Fruit fly (Drosophila melanogaster) whole organism, embryonic: ENCODE results near the gene CG43407.
A peak's percentile ranks its signal among the peaks of the same experiment; 100 is the strongest.

Experiments used
- CG10267 ChIP-seq: fragments of 200-800 bp; sonication (Bioruptor generic); optimal IDR thresholded peaks from 2 replicates; lab custom pipeline; 2018; ENCODE audit warnings: missing biosample characterization, mild to moderate bottlenecking, missing genetic modification characterization, moderate library complexity
- CG10274 ChIP-seq: fragments of 200-800 bp; sonication (Bioruptor generic); optimal IDR thresholded peaks from 3 replicates; lab custom pipeline; 2017; ENCODE audit warnings: missing biosample characterization, mild to moderate bottlenecking, missing genetic modification characterization
- CG10462 ChIP-seq: fragments of 200-800 bp; sonication (Bioruptor generic); optimal IDR thresholded peaks from 2 replicates; lab custom pipeline; 2016; ENCODE audit warnings: missing biosample characterization, missing genetic modification characterization
- CG12071 ChIP-seq: fragments of 200-800 bp; sonication (Bioruptor generic); optimal IDR thresholded peaks from 3 replicates; lab custom pipeline; 2018; ENCODE audit warnings: missing biosample characterization, mild to moderate bottlenecking, missing genetic modification characterization
- CG1233 ChIP-seq: fragments of 200-800 bp; sonication (Bioruptor generic); optimal IDR thresholded peaks from 4 replicates; lab custom pipeline; 2018; ENCODE audit warnings: missing biosample characterization, mild to moderate bottlenecking, missing genetic modification characterization
- CG14710 ChIP-seq: fragments of 200-800 bp; sonication (Bioruptor generic); optimal IDR thresholded peaks from 3 replicates; lab custom pipeline; 2019; ENCODE audit warnings: missing biosample characterization, mild to moderate bottlenecking, missing genetic modification characterization, moderate library complexity
- CG15514 ChIP-seq: fragments of 200-800 bp; sonication (Bioruptor generic); optimal IDR thresholded peaks from 3 replicates; lab custom pipeline; 2017; ENCODE audit warnings: missing biosample characterization, missing genetic modification characterization, mild to moderate bottlenecking, moderate library complexity, missing genetic modification reagents
- CG17568 ChIP-seq: fragments of 200-800 bp; sonication (Bioruptor generic); optimal IDR thresholded peaks from 2 replicates; lab custom pipeline; 2018; ENCODE audit warnings: missing biosample characterization, mild to moderate bottlenecking, missing genetic modification characterization, moderate library complexity
- CG2199 ChIP-seq: fragments of 200-800 bp; sonication (Bioruptor generic); IDR thresholded peaks from 3 replicates; pipeline ENCODE4 v1.3.6; 2022; ENCODE audit warnings: missing biosample characterization, missing genetic modification characterization
- CG33557 ChIP-seq: fragments of 200-800 bp; sonication (Bioruptor generic); optimal IDR thresholded peaks from 2 replicates; lab custom pipeline; 2019; ENCODE audit warnings: missing biosample characterization, mild to moderate bottlenecking, missing genetic modification characterization, moderate library complexity
- CG34422 ChIP-seq: fragments of 200-800 bp; sonication (Bioruptor generic); IDR thresholded peaks from 3 replicates; pipeline ENCODE4 v1.3.6; 2022; ENCODE audit warnings: missing biosample characterization, missing genetic modification characterization
- CG4617 ChIP-seq: fragments of 200-800 bp; sonication (Bioruptor generic); optimal IDR thresholded peaks from 3 replicates; lab custom pipeline; 2016; ENCODE audit warnings: missing biosample characterization, missing genetic modification characterization, borderline replicate concordance
- CG4707 ChIP-seq: fragments of 200-800 bp; sonication (Bioruptor generic); optimal IDR thresholded peaks from 2 replicates; lab custom pipeline; 2018; ENCODE audit warnings: missing biosample characterization, mild to moderate bottlenecking, missing genetic modification characterization, moderate library complexity
- CG5953 ChIP-seq: fragments of 200-800 bp; sonication (Bioruptor generic); IDR thresholded peaks from 2 replicates; pipeline ENCODE4 v1.3.6; 2022; ENCODE audit warnings: missing biosample characterization, missing genetic modification characterization
- CG6791 ChIP-seq: fragments of 200-800 bp; sonication (Bioruptor generic); IDR thresholded peaks from 3 replicates; pipeline ENCODE4 v1.3.6; 2022; ENCODE audit warnings: missing biosample characterization, missing genetic modification characterization; ENCODE audit not compliant: partially characterized antibody
- CG6854 ChIP-seq: fragments of 200-800 bp; sonication (Bioruptor generic); optimal IDR thresholded peaks from 3 replicates; lab custom pipeline; 2017; ENCODE audit warnings: missing biosample characterization, mild to moderate bottlenecking, missing genetic modification characterization
- CG7357 ChIP-seq: fragments of 200-800 bp; sonication (Bioruptor generic); IDR thresholded peaks from 3 replicates; pipeline ENCODE4 v1.3.6; 2022; ENCODE audit warnings: missing biosample characterization, missing genetic modification characterization
- CG7556 ChIP-seq: fragments of 200-800 bp; sonication (Bioruptor generic); optimal IDR thresholded peaks from 2 replicates; lab custom pipeline; 2017; ENCODE audit warnings: missing biosample characterization, mild to moderate bottlenecking, missing genetic modification characterization
- CG8281 ChIP-seq: fragments of 200-800 bp; sonication (Bioruptor generic); optimal IDR thresholded peaks from 2 replicates; lab custom pipeline; 2018; ENCODE audit warnings: missing biosample characterization, mild to moderate bottlenecking, missing genetic modification characterization, moderate library complexity
- CG9797 ChIP-seq: fragments of 200-800 bp; sonication (Bioruptor generic); optimal IDR thresholded peaks from 3 replicates; lab custom pipeline; 2018; ENCODE audit warnings: missing biosample characterization, mild to moderate bottlenecking, missing genetic modification characterization
- CoRest ChIP-seq: fragments of 200-800 bp; sonication (Bioruptor generic); optimal IDR thresholded peaks from 3 replicates; lab custom pipeline; 2018; ENCODE audit warnings: missing biosample characterization, mild to moderate bottlenecking, missing genetic modification characterization, moderate library complexity
- CrebB ChIP-seq: fragments of 200-800 bp; sonication (Bioruptor generic); optimal IDR thresholded peaks from 3 replicates; lab custom pipeline; 2018; ENCODE audit warnings: missing biosample characterization, mild to moderate bottlenecking, missing genetic modification characterization
- Elba2 ChIP-seq: fragments of 200-800 bp; sonication (Bioruptor generic); optimal IDR thresholded peaks from 3 replicates; lab custom pipeline; 2016; ENCODE audit warnings: missing biosample characterization, missing genetic modification characterization
- Ets65A ChIP-seq: fragments of 200-800 bp; sonication (Bioruptor generic); peaks from one replicate; lab custom pipeline; 2016; ENCODE audit warnings: missing biosample characterization, missing genetic modification characterization
- Ets97D ChIP-seq: fragments of 200-800 bp; sonication (Bioruptor generic); optimal IDR thresholded peaks from 3 replicates; lab custom pipeline; 2016; ENCODE audit warnings: missing biosample characterization, missing genetic modification characterization
- HmgZ ChIP-seq: fragments of 200-800 bp; sonication (Bioruptor generic); optimal IDR thresholded peaks from 2 replicates; lab custom pipeline; 2018; ENCODE audit warnings: missing biosample characterization, mild to moderate bottlenecking, missing genetic modification characterization
- Hmr ChIP-seq: fragments of 200-800 bp; sonication (Bioruptor generic); optimal IDR thresholded peaks from 3 replicates; lab custom pipeline; 2017; ENCODE audit warnings: mild to moderate bottlenecking, missing biosample characterization, missing genetic modification reagents, missing genetic modification characterization
- Hmx ChIP-seq: fragments of 200-800 bp; sonication (Bioruptor generic); optimal IDR thresholded peaks from 2 replicates; lab custom pipeline; 2016; ENCODE audit warnings: missing biosample characterization, missing genetic modification characterization
- Hr3 ChIP-seq: fragments of 200-800 bp; sonication (Bioruptor generic); optimal IDR thresholded peaks from 3 replicates; lab custom pipeline; 2016; ENCODE audit warnings: missing biosample characterization, missing genetic modification characterization
- MBD-R2 ChIP-seq: fragments of 200-800 bp; sonication (Bioruptor generic); IDR thresholded peaks from 2 replicates; pipeline ENCODE4 v1.3.6; 2022; ENCODE audit warnings: missing biosample characterization, missing genetic modification characterization
- MESR4 ChIP-seq: fragments of 200-800 bp; sonication (Bioruptor generic); optimal IDR thresholded peaks from 2 replicates; lab custom pipeline; 2018; ENCODE audit warnings: missing biosample characterization, mild to moderate bottlenecking, missing genetic modification characterization, moderate library complexity
- Max ChIP-seq: fragments of 200-800 bp; sonication (Bioruptor generic); optimal IDR thresholded peaks from 2 replicates; lab custom pipeline; 2016; ENCODE audit warnings: missing biosample characterization, mild to moderate bottlenecking, missing genetic modification characterization
- Oaz ChIP-seq: fragments of 200-800 bp; sonication (Bioruptor generic); IDR thresholded peaks from 2 replicates; pipeline ENCODE4 v1.3.6; 2022; ENCODE audit warnings: missing biosample characterization, missing genetic modification characterization
- Opbp ChIP-seq: fragments of 200-800 bp; sonication (Bioruptor generic); IDR thresholded peaks from 3 replicates; pipeline ENCODE4 v1.3.6; 2022; ENCODE audit warnings: missing biosample characterization, missing genetic modification characterization; ENCODE audit not compliant: partially characterized antibody
- Pdp1 ChIP-seq, 2 experiments: fragments of 200-800 bp; sonication (Bioruptor generic); optimal IDR thresholded peaks; 3 replicates each; lab custom pipeline; 2016; ENCODE audit warnings: missing biosample characterization in 2 of 2, missing genetic modification characterization in 2 of 2, mild to moderate bottlenecking in 1 of 2, moderate library complexity in 1 of 2
- Tbp ChIP-seq: fragments of >200 bp; optimal IDR thresholded peaks from 2 replicates; lab custom pipeline; 2018; ENCODE audit warnings: missing biosample characterization, missing genetic modification characterization
- ap ChIP-seq: fragments of 200-800 bp; sonication (Bioruptor generic); IDR thresholded peaks from 2 replicates; pipeline ENCODE4 v1.3.6; 2022; ENCODE audit warnings: missing biosample characterization, missing genetic modification characterization
- cg ChIP-seq: fragments of 200-800 bp; sonication (Bioruptor generic); optimal IDR thresholded peaks from 3 replicates; lab custom pipeline; 2019; ENCODE audit warnings: missing biosample characterization, mild to moderate bottlenecking, missing genetic modification characterization, moderate library complexity
- dpn ChIP-seq, 2 experiments: fragments of 200-800 bp; sonication (Bioruptor generic); optimal IDR thresholded peaks; 3 replicates each; lab custom pipeline; 2016; ENCODE audit warnings: missing biosample characterization in 2 of 2, missing genetic modification characterization in 2 of 2
- fu2 ChIP-seq: fragments of 200-800 bp; sonication (Bioruptor generic); optimal IDR thresholded peaks from 2 replicates; lab custom pipeline; 2016; ENCODE audit warnings: missing biosample characterization, missing genetic modification characterization
- gsb ChIP-seq: fragments of 200-800 bp; sonication (Bioruptor generic); IDR thresholded peaks from 2 replicates; pipeline ENCODE4 v1.3.6; 2022; ENCODE audit warnings: missing biosample characterization, missing genetic modification characterization
- insv ChIP-seq, 2 experiments: fragments of 200-800 bp; sonication (Bioruptor generic); optimal IDR thresholded peaks; 3 replicates each; lab custom pipeline; 2016 to 2018; ENCODE audit warnings: missing biosample characterization in 2 of 2, missing genetic modification characterization in 2 of 2
- kay ChIP-seq: fragments of 200-800 bp; sonication (Bioruptor generic); optimal IDR thresholded peaks from 2 replicates; lab custom pipeline; 2016; ENCODE audit warnings: missing biosample characterization, missing genetic modification characterization
- mld ChIP-seq: fragments of 200-800 bp; sonication (Bioruptor generic); IDR thresholded peaks from 3 replicates; pipeline ENCODE4 v1.3.6; 2022; ENCODE audit warnings: missing biosample characterization, missing genetic modification characterization; ENCODE audit not compliant: partially characterized antibody
- nerfin-1 ChIP-seq: fragments of 200-800 bp; sonication (Bioruptor generic); optimal IDR thresholded peaks from 3 replicates; lab custom pipeline; 2019; ENCODE audit warnings: missing biosample characterization, mild to moderate bottlenecking, missing genetic modification characterization, moderate library complexity
- pfk ChIP-seq: fragments of 200-800 bp; sonication (Bioruptor generic); optimal IDR thresholded peaks from 2 replicates; lab custom pipeline; 2018; ENCODE audit warnings: missing biosample characterization, mild to moderate bottlenecking, missing genetic modification characterization, moderate library complexity
- row ChIP-seq: fragments of 200-800 bp; sonication (Bioruptor generic); IDR thresholded peaks from 3 replicates; pipeline ENCODE4 v1.3.6; 2022; ENCODE audit warnings: missing biosample characterization, missing genetic modification characterization
- tup ChIP-seq: fragments of 200-800 bp; sonication (Bioruptor generic); optimal IDR thresholded peaks from 2 replicates; lab custom pipeline; 2016; ENCODE audit warnings: missing biosample characterization, mild to moderate bottlenecking, missing genetic modification characterization, moderate library complexity
- wek ChIP-seq: fragments of 200-800 bp; sonication (Bioruptor generic); optimal IDR thresholded peaks from 3 replicates; lab custom pipeline; 2018; ENCODE audit warnings: missing biosample characterization, mild to moderate bottlenecking, missing genetic modification characterization, moderate library complexity
- yki ChIP-seq: fragments of >200 bp; optimal IDR thresholded peaks from 3 replicates; lab custom pipeline; 2018
- zfh2 ChIP-seq: fragments of 200-800 bp; sonication (Bioruptor generic); optimal IDR thresholded peaks from 2 replicates; lab custom pipeline; 2016; ENCODE audit warnings: missing biosample characterization, missing genetic modification characterization

CG43407 gene

DNA sequence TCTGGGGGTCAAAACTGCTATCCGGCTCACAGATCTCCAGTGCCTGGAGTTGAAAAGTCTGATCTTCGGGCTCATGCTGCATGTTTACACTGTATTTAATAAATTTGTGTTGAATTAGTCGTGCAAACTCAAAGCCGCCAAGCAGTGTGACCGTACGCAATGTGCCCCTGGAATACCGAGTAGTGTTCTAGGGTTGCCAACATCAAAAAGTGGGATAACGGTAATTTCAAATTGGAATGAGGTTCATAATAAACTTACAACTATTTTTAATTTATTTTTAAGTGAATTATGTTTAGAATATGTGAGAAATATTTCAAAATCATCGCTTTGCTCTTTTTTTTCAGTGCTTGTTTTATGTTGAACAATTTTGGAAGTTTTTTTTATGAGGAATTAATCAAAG, 47.0 kb upstream of the CG43407 start, which contains the start of gene Gem2 (continued):
- TF ChIP-seq Opbp (peak; percentile 20; the same call in 1 of the 3 replicates), CG7556 (GFP tag; lab: Kevin White, UChicago) (no peak), CG15514 (GFP tag; lab: Kevin White, UChicago) (peak; percentile 44), CG12071 (GFP tag; lab: Kevin White, UChicago) (no peak), CG2199 (no peak), Max (no peak), CG17568 (no peak), CG33557 (GFP tag; lab: Kevin White, UChicago) (no peak), nerfin-1 (no peak), insv (GFP tag; optimal IDR thresholded peaks at IDR 0.05; lab: Kevin White, UChicago) (no peak), CG9797 (peak; percentile 77), Elba2 (GFP tag; lab: Kevin White, UChicago) (peak; percentile 54), HmgZ (peak; percentile 41), CG10267 (tag; lab: Kevin White, UChicago) (peak; percentile 43), Pdp1 (GFP tag; optimal IDR thresholded peaks at IDR 0.05; lab: Kevin White, UChicago) (peak in 1 of 2 experiments; percentile 10), MBD-R2 (GFP tag; lab: Robert Waterston, UW) (peak; percentile 90), row (peak; percentile 59), CG10462 (GFP tag; lab: Kevin White, UChicago) (peak; percentile 30), kay (GFP tag; lab: Kevin White, UChicago) (no peak), MESR4 (GFP tag; lab: Kevin White, UChicago) (peak; percentile 17), CG4617 (GFP tag; lab: Kevin White, UChicago) (peak; percentile 70), zfh2 (GFP tag; lab: Kevin White, UChicago) (no peak), gsb (GFP tag; lab: Robert Waterston, UW) (no peak), dpn (GFP tag; optimal IDR thresholded peaks at IDR 0.05; lab: Kevin White, UChicago) (no peak), tup (GFP tag; lab: Kevin White, UChicago) (no peak), CG6791 (0 out of 3 replicates have a peak, but pooled peaks have one; percentile 21), pfk (GFP tag; lab: Kevin White, UChicago) (no peak), CG34422 (no peak), ap (no peak), fu2 (no peak), Hmr (GFP tag; lab: Kevin White, UChicago) (no peak), CG1233 (no peak), Hr3 (GFP tag; lab: Kevin White, UChicago) (no peak), CG5953 (GFP tag; lab: Robert Waterston, UW) (no peak), wek (GFP tag; lab: Kevin White, UChicago) (no peak), Ets65A (no peak), mld (GFP tag; lab: Robert Waterston, UW) (no peak), Hmx (no peak), CrebB (tag; lab: Kevin White, UChicago) (no peak), yki (no peak), CG7357 (no peak), CG6854 (GFP tag; lab: Kevin White, UChicago) (no peak), CG8281 (no peak), CG4707 (GFP tag; lab: Kevin White, UChicago) (no peak), Oaz (no peak), CG10274 (no peak), Tbp (GFP tag; lab: Kevin White, UChicago) (no peak), CG14710 (tag; lab: Kevin White, UChicago) (peak; percentile 42), cg (GFP tag; lab: Kevin White, UChicago) (no peak), Ets97D (GFP tag; lab: Kevin White, UChicago) (peak; percentile 56), CoRest (tag; lab: Kevin White, UChicago) (peak; percentile 41)
